Worm (Caenorhabditis elegans): ENCODE data around the gene T07C4.12.

The T07C4.12 gene

ce11 chrIII:10284214-10284613 is 48.2 kb downstream of the T07C4.12 start (continued):
- TF ChIP-seq fkh-8 (tag; optimal IDR thresholded peaks at IDR 0.05), result peak; percentile 91
- TF ChIP-seq nhr-84 (tag; optimal IDR thresholded peaks at IDR 0.05), result no peak
- no peak for TF ChIP-seq nhr-77 (tag; optimal IDR thresholded peaks at IDR 0.05)
- no peak for TF ChIP-seq nhr-28 (tag; optimal IDR thresholded peaks at IDR 0.05)
- no peak for TF ChIP-seq jun-1 (tag; optimal IDR thresholded peaks at IDR 0.05)
- TF ChIP-seq isw-1 (GFP tag; IDR thresholded peaks at IDR 0.05), result peak; percentile 69
- TF ChIP-seq dsc-1 (tag; optimal IDR thresholded peaks at IDR 0.05), result peak; percentile 77
- TF ChIP-seq nhr-90 (tag; optimal IDR thresholded peaks at IDR 0.05; ENCODE audit: poor library complexity), result no peak
- peak; percentile 80 for TF ChIP-seq nhr-71 (tag; optimal IDR thresholded peaks at IDR 0.05)
- TF ChIP-seq sox-4 (tag; optimal IDR thresholded peaks at IDR 0.05), result no peak
- peak; percentile 49 for TF ChIP-seq xbp-1 (tag; optimal IDR thresholded peaks at IDR 0.05)
- no peak for TF ChIP-seq elt-3 (tag; optimal IDR thresholded peaks at IDR 0.05)
- TF ChIP-seq unc-130 (tag; optimal IDR thresholded peaks at IDR 0.05), result no peak
- no peak for TF ChIP-seq aly-2 (tag; optimal IDR thresholded peaks at IDR 0.05)
- no peak for TF ChIP-seq tlp-1 (tag; optimal IDR thresholded peaks at IDR 0.05)
- no peak for TF ChIP-seq aha-1 (tag; optimal IDR thresholded peaks at IDR 0.05)
- no peak for TF ChIP-seq pqm-1 (tag; optimal IDR thresholded peaks at IDR 0.05)
- TF ChIP-seq tbx-2 (tag; optimal IDR thresholded peaks at IDR 0.05), result peak; percentile 68
- no peak for TF ChIP-seq zip-4 (GFP tag; optimal IDR thresholded peaks at IDR 0.05)
- peak; percentile 82 for TF ChIP-seq fkh-10 (GFP tag; optimal IDR thresholded peaks at IDR 0.05)
- peak; percentile 25; the same call in 1 of the 2 replicates for TF ChIP-seq mab-9 (GFP tag; IDR thresholded peaks at IDR 0.05)
- no peak for TF ChIP-seq ceh-63 (GFP tag; optimal IDR thresholded peaks at IDR 0.05)
- no peak for TF ChIP-seq ets-5 (GFP tag; IDR thresholded peaks at IDR 0.05)
- peak; percentile 48 to 65 for TF ChIP-seq lsy-2 (tag; optimal IDR thresholded peaks at IDR 0.05)
- TF ChIP-seq vab-15 (tag; optimal IDR thresholded peaks at IDR 0.05), result no peak
- no peak for TF ChIP-seq lin-15B (tag; optimal IDR thresholded peaks at IDR 0.05)
- no peak for TF ChIP-seq nhr-12 (tag; optimal IDR thresholded peaks at IDR 0.05)
- no peak for TF ChIP-seq fkh-4 (tag; optimal IDR thresholded peaks at IDR 0.05; ENCODE audit: borderline replicate concordance)
- no peak for TF ChIP-seq nhr-11 (tag; optimal IDR thresholded peaks at IDR 0.05)
- no peak for TF ChIP-seq lin-39 (tag; optimal IDR thresholded peaks at IDR 0.05)
- no peak for TF ChIP-seq ztf-11 (tag; optimal IDR thresholded peaks at IDR 0.05)
- TF ChIP-seq nhr-19 (GFP tag; conservative IDR thresholded peaks at IDR 0.05), result 0 out of 2 replicates have a peak, but pooled peaks have one; percentile 29
- peak; percentile 47 to 58 (median 56) for TF ChIP-seq ceh-82 (tag; optimal IDR thresholded peaks at IDR 0.05)
- TF ChIP-seq ztf-4 (tag; optimal IDR thresholded peaks at IDR 0.05), result no peak
- no peak for TF ChIP-seq nhr-85 (tag)
- no peak for TF ChIP-seq C16A3.4 (tag; optimal IDR thresholded peaks at IDR 0.05)
- TF ChIP-seq efl-1 (optimal IDR thresholded peaks at IDR 0.05), result peak; percentile 43 to 45
- peak in 1 of 2 experiments; percentile 35 for TF ChIP-seq efl-1 (GFP tag; optimal IDR thresholded peaks at IDR 0.05 in 1 of 2)
- TF ChIP-seq lin-35 (GFP tag; optimal IDR thresholded peaks at IDR 0.05), result peak in 1 of 2 experiments; percentile 29
- TF ChIP-seq unc-98 (GFP tag; IDR thresholded peaks at IDR 0.05), result no peak
- TF ChIP-seq grh-1 (GFP tag; IDR thresholded peaks at IDR 0.05), result no peak
- no peak for TF ChIP-seq C04F5.9 (tag; optimal IDR thresholded peaks at IDR 0.05)
- TF ChIP-seq mef-2 (tag; optimal IDR thresholded peaks at IDR 0.05), result peak; percentile 8
- peak; percentile 13 for TF ChIP-seq ceh-8 (GFP tag; optimal IDR thresholded peaks at IDR 0.05)
- peak; percentile 69 for TF ChIP-seq egl-13 (tag; optimal IDR thresholded peaks at IDR 0.05)
- TF ChIP-seq fos-1 (tag; optimal IDR thresholded peaks at IDR 0.05), result no peak
- TF ChIP-seq unc-62 (GFP tag; optimal IDR thresholded peaks at IDR 0.05), result no peak
- TF ChIP-seq ceh-90 (tag; optimal IDR thresholded peaks at IDR 0.05), result no peak
- no peak for TF ChIP-seq nhr-76 (tag; optimal IDR thresholded peaks at IDR 0.05)
- TF ChIP-seq skn-1 (tag; optimal IDR thresholded peaks at IDR 0.05), result no peak
- peak; percentile 98 for TF ChIP-seq lin-14 (GFP tag; optimal IDR thresholded peaks at IDR 0.05)
- peak; percentile 53 for TF ChIP-seq pax-3 (tag; optimal IDR thresholded peaks at IDR 0.05)
- TF ChIP-seq rnt-1 (tag; optimal IDR thresholded peaks at IDR 0.05), result peak; percentile 28
- no peak for TF ChIP-seq lin-13 (GFP tag; optimal IDR thresholded peaks at IDR 0.05)
- no peak for TF ChIP-seq blmp-1 (tag; optimal IDR thresholded peaks at IDR 0.05)
